Worm (Caenorhabditis elegans): ENCODE results near the gene nas-31.

ce11 chrV:10923229-10923628 is 1.6 kb upstream of the nas-31 start, which contains the start of gene F58B4.7:
- TF ChIP-seq pha-4 (tag; optimal IDR thresholded peaks at IDR 0.05) (no peak), unc-62 (GFP tag; optimal IDR thresholded peaks at IDR 0.05) (no peak), nhr-237 (tag; optimal IDR thresholded peaks at IDR 0.05) (no peak), lin-39 (tag; optimal IDR thresholded peaks at IDR 0.05) (no peak), mdl-1 (tag; optimal IDR thresholded peaks at IDR 0.05) (no peak), tbx-2 (tag; optimal IDR thresholded peaks at IDR 0.05) (no peak), ZK546.5 (tag; optimal IDR thresholded peaks at IDR 0.05) (no peak), elt-2 (tag; optimal IDR thresholded peaks at IDR 0.05) (no peak)
